Worm (Caenorhabditis elegans) whole organism, midembryonic: ENCODE measurements around the gene bec-1.
A peak's percentile ranks its signal among the peaks of the same experiment; 100 is the strongest.

Experiments used
- T22C8.4 ChIP-seq: fragments of 200-800 bp; sonication (Bioruptor generic); IDR thresholded peaks from 2 replicates; pipeline ENCODE4 v1.3.6; 2022; ENCODE audit warnings: missing genetic modification characterization, missing compliant biosample characterization
- cog-1 ChIP-seq: sonication (generic microtip); optimal IDR thresholded peaks from 2 replicates; lab custom pipeline; 2016; ENCODE audit warnings: missing genetic modification characterization, missing compliant biosample characterization
- flt-1 ChIP-seq: fragments of 200-800 bp; sonication (Bioruptor generic); IDR thresholded peaks from 2 replicates; pipeline ENCODE4 v1.3.6; 2022; ENCODE audit warnings: missing genetic modification characterization, missing compliant biosample characterization
- klf-2 ChIP-seq: fragments of 200-800 bp; sonication (Bioruptor generic); conservative IDR thresholded peaks from 2 replicates; pipeline ENCODE4 v1.3.6; 2022; ENCODE audit warnings: missing genetic modification reagents, missing genetic modification characterization, missing compliant biosample characterization
- med-1 ChIP-seq: sonication (generic microtip); optimal IDR thresholded peaks from 2 replicates; lab custom pipeline; 2017; ENCODE audit warnings: missing genetic modification characterization, mild to moderate bottlenecking, missing compliant biosample characterization, antibody characterized with exemption, missing genetic modification reagents; ENCODE audit not compliant: insufficient read depth
- ref-1 ChIP-seq: fragments of 200-800 bp; sonication (Bioruptor generic); conservative IDR thresholded peaks from 2 replicates; pipeline ENCODE4 v1.3.6; 2022; ENCODE audit warnings: missing genetic modification reagents, missing genetic modification characterization, missing compliant biosample characterization
- tab-1 ChIP-seq: fragments of 200-800 bp; sonication (Bioruptor generic); IDR thresholded peaks from 2 replicates; pipeline ENCODE4 v1.3.6; 2022; ENCODE audit warnings: missing genetic modification characterization, missing compliant biosample characterization
- ztf-23 ChIP-seq: fragments of 200-800 bp; sonication (Bioruptor generic); IDR thresholded peaks from 2 replicates; pipeline ENCODE4 v1.3.6; 2022; ENCODE audit warnings: missing genetic modification reagents, missing genetic modification characterization, missing compliant biosample characterization
- ztf-29 ChIP-seq: fragments of 200-800 bp; sonication (Bioruptor generic); IDR thresholded peaks from 2 replicates; pipeline ENCODE4 v1.3.6; 2022; ENCODE audit warnings: missing genetic modification reagents, missing genetic modification characterization, missing compliant biosample characterization

The bec-1 gene

ce11 chrIV:5662886-5663285 lies 1.3 kb downstream of the bec-1 start:
- TF ChIP-seq flt-1 (GFP tag; lab: Robert Waterston, UW) (no peak), klf-2 (no peak), ztf-29 (GFP tag; lab: Robert Waterston, UW) (no peak), tab-1 (GFP tag; lab: Robert Waterston, UW) (no peak), ref-1 (GFP tag; lab: Robert Waterston, UW) (no peak), cog-1 (no peak), ztf-23 (GFP tag; lab: Robert Waterston, UW) (no peak), T22C8.4 (GFP tag; lab: Robert Waterston, UW) (no peak), med-1 (no peak)

DNA sequence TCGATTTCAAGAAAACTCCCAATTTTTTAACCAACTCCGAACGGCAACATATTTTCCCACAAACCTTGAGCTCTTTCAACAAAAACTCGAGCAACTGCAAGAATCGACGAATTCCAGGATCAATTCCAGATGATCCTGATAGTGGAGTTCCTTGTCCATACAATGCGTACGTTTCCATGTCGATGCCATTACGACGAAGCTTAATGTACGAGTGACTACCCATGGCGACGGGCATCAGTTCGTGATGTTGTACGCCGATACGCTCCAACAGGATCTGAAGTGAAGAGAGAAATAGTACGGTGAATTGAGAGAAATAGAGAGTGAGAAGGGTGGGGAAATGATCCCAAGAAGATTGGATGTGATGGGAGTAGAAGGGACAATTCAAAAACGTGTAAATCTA lies 2.2 kb downstream of the bec-1 start:
- TF ChIP-seq cog-1 (no peak), flt-1 (GFP tag; lab: Robert Waterston, UW) (no peak), T22C8.4 (GFP tag; lab: Robert Waterston, UW) (no peak)

DNA sequence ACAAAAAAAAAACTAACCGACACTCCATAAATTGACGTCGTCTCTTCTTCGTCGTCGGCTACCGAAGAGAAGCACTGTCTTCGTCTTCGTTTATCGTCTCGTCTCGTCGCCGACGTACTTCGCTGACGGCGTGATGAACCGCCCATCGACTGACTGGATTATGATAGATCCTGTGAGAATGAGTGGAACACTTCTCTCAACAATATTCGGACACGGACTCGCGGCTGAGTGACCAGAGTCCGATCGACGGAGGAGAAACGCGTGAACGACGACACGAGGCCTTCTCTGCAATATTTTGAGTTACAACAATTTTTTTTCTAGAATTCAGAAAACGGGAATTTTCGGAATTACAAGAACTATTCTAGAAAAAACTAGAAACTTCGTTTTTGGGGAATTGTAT lies 4.0 kb downstream of the bec-1 start, which contains the start of gene skn-1:
Gene skn-1, minus strand, starts transcription at position 146 of the 400 bp plus-strand sequence.
- TF ChIP-seq med-1 (no peak), ztf-29 (GFP tag; lab: Robert Waterston, UW) (no peak)

ce11 chrIV:5659461-5659860 lies 4.8 kb downstream of the bec-1 start:
- no peak for TF ChIP-seq klf-2

ce11 chrIV:5658897-5659296 lies 5.3 kb downstream of the bec-1 start:
- TF ChIP-seq tab-1 (GFP tag; lab: Robert Waterston, UW) (no peak), flt-1 (GFP tag; lab: Robert Waterston, UW) (no peak), T22C8.4 (GFP tag; lab: Robert Waterston, UW) (no peak), ref-1 (GFP tag; lab: Robert Waterston, UW) (no peak), cog-1 (no peak), ztf-23 (GFP tag; lab: Robert Waterston, UW) (no peak), klf-2 (no peak), ztf-29 (GFP tag; lab: Robert Waterston, UW) (no peak), med-1 (no peak)

DNA sequence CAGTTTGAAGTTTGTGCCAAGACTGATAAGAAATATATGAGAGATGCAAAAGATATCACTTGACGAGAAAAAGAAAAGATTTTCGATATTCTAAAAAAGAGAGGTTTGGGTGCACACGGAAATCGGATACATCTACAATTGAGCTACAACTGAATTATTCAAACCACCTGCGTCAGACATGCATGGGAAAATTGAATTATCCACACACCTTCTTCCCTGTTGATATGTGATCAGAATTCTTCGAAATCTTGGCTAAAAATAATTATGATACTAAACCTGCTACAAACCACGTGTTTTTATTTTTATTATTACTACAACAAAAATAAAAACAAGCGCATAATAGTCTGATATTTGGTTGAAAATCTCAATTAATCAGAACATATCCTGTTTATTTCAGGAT lies 6.0 kb downstream of the bec-1 start:
- TF ChIP-seq cog-1 (no peak), ztf-23 (GFP tag; lab: Robert Waterston, UW) (no peak), ztf-29 (GFP tag; lab: Robert Waterston, UW) (no peak), med-1 (no peak), klf-2 (no peak), T22C8.4 (GFP tag; lab: Robert Waterston, UW) (no peak), ref-1 (GFP tag; lab: Robert Waterston, UW) (no peak), tab-1 (GFP tag; lab: Robert Waterston, UW) (no peak), flt-1 (GFP tag; lab: Robert Waterston, UW) (no peak)

ce11 chrIV:5657126-5657666 lies 7.0 kb downstream of the bec-1 start:
- TF ChIP-seq cog-1 (peak; percentile 26), ref-1 (GFP tag; lab: Robert Waterston, UW) (no peak), klf-2 (no peak), ztf-23 (GFP tag; lab: Robert Waterston, UW) (no peak)

DNA sequence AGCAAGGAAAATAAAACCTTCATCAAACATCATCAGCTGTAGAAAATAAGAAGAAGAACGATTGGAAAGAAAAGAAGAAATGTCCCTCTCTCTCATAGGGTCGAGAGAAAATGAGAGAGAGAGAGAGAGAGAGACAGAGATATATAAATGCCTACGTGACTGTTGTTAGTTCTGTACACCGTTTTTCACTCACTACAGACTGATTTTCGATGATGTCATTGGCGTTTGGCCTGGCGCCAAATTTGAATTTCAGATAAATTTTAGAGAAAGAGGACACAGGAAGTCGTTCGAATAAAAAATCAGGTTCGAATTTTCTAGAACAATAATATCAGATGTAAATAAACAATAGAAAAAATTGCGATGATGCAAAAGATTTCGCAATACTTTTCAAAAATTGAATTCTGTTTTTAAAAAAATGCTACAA lies 8.2 kb downstream of the bec-1 start:
- TF ChIP-seq tab-1 (GFP tag; lab: Robert Waterston, UW) (no peak), ref-1 (GFP tag; lab: Robert Waterston, UW) (no peak), cog-1 (no peak), med-1 (no peak), ztf-23 (GFP tag; lab: Robert Waterston, UW) (no peak), klf-2 (no peak), ztf-29 (GFP tag; lab: Robert Waterston, UW) (no peak), flt-1 (GFP tag; lab: Robert Waterston, UW) (no peak), T22C8.4 (GFP tag; lab: Robert Waterston, UW) (no peak)

DNA sequence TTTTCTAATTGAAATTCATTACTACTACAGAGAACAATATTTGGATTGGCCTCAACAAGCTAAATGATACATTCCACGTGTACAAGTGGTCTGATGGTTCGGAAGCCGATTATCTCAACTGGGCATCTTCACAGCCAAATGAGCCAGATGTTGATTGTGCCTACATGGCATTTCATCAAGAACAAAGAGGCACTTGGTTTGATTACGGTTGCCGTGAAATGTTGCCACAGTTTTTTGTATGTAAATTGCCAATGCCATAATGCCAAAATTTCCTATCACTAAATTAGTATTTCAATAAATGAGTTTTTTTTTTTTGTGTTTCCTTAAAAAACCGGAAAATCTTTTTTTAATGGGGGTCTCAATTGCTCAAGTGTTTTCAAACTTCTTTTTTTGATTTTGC lies 9.5 kb downstream of the bec-1 start:
- TF ChIP-seq ztf-29 (GFP tag; lab: Robert Waterston, UW) = no peak
- no peak for TF ChIP-seq ztf-23 (GFP tag; lab: Robert Waterston, UW)
- no peak for TF ChIP-seq tab-1 (GFP tag; lab: Robert Waterston, UW)
- no peak for TF ChIP-seq flt-1 (GFP tag; lab: Robert Waterston, UW)
- no peak for TF ChIP-seq T22C8.4 (GFP tag; lab: Robert Waterston, UW)
- TF ChIP-seq cog-1 = no peak
- no peak for TF ChIP-seq med-1
- TF ChIP-seq ref-1 (GFP tag; lab: Robert Waterston, UW) = no peak
- no peak for TF ChIP-seq klf-2

- no peak for TF ChIP-seq ref-1 (GFP tag; lab: Robert Waterston, UW)
- no peak for TF ChIP-seq flt-1 (GFP tag; lab: Robert Waterston, UW)
- no peak for TF ChIP-seq T22C8.4 (GFP tag; lab: Robert Waterston, UW)
- no peak for TF ChIP-seq cog-1
- TF ChIP-seq med-1 = no peak
Observed at ce11 chrIV:5654203-5654602, 10.0 kb downstream of the bec-1 start.

- no peak for TF ChIP-seq klf-2
- TF ChIP-seq med-1 = no peak
- no peak for TF ChIP-seq cog-1
- no peak for TF ChIP-seq ztf-23 (GFP tag; lab: Robert Waterston, UW)
- TF ChIP-seq tab-1 (GFP tag; lab: Robert Waterston, UW) = no peak
- no peak for TF ChIP-seq ref-1 (GFP tag; lab: Robert Waterston, UW)
Observed at ce11 chrIV:5653649-5654048, 10.6 kb downstream of the bec-1 start, which contains the start of gene clec-178. TSS of gene clec-178 (plus strand) at chrIV:5653949.
